Worm (Caenorhabditis elegans) whole organism, young adult: ENCODE measurements around the gene flap-1.

Experiments used
- B0035.1 ChIP-seq: sonication (generic microtip); optimal IDR thresholded peaks from 2 replicates; lab custom pipeline; 2016; ENCODE audit warnings: missing genetic modification characterization, mild to moderate bottlenecking, missing compliant biosample characterization, missing genotype, missing genetic modification reagents
- C06A6.2 ChIP-seq: fragments of 200-800 bp; sonication (Bioruptor generic); conservative IDR thresholded peaks from 2 replicates; pipeline ENCODE4 v1.3.6; 2022; ENCODE audit warnings: missing genetic modification characterization, missing compliant biosample characterization
- C17E4.6 ChIP-seq: fragments of 200-800 bp; sonication (Bioruptor generic); IDR thresholded peaks from 2 replicates; pipeline ENCODE4 v1.3.6; 2022; ENCODE audit warnings: missing genetic modification reagents, missing genetic modification characterization, missing compliant biosample characterization
- F23B12.7 ChIP-seq: sonication (generic microtip); optimal IDR thresholded peaks from 2 replicates; lab custom pipeline; 2017; ENCODE audit warnings: missing genetic modification characterization, mild to moderate bottlenecking, missing compliant biosample characterization, antibody characterized with exemption, moderate library complexity; ENCODE audit not compliant: insufficient read depth
- F33H1.4 ChIP-seq: fragments of 200-800 bp; sonication (Bioruptor generic); IDR thresholded peaks from 2 replicates; pipeline ENCODE4 v1.3.6; 2022; ENCODE audit warnings: missing genetic modification reagents, missing genetic modification characterization, missing compliant biosample characterization
- F49E8.2 ChIP-seq: sonication (generic microtip); optimal IDR thresholded peaks from 3 replicates; lab custom pipeline; 2017; ENCODE audit warnings: missing genetic modification characterization, mild to moderate bottlenecking, missing compliant biosample characterization, antibody characterized with exemption, moderate library complexity; ENCODE audit not compliant: insufficient read depth
- F55B11.4 ChIP-seq: sonication (generic microtip); optimal IDR thresholded peaks from 2 replicates; lab custom pipeline; 2016; ENCODE audit warnings: missing compliant biosample characterization, missing genetic modification characterization, borderline replicate concordance; ENCODE audit not compliant: insufficient read depth
- F57A8.1 ChIP-seq: fragments of 200-800 bp; sonication (Bioruptor generic); optimal IDR thresholded peaks from 2 replicates; lab custom pipeline; 2018; ENCODE audit warnings: mild to moderate bottlenecking, missing genetic modification characterization, moderate library complexity, missing compliant biosample characterization
- K12H6.12 ChIP-seq: fragments of 200-800 bp; sonication (Bioruptor generic); optimal IDR thresholded peaks from 2 replicates; lab custom pipeline; 2018; ENCODE audit warnings: mild to moderate bottlenecking, missing genetic modification characterization, missing compliant biosample characterization
- T26A5.8 ChIP-seq: sonication (generic microtip); optimal IDR thresholded peaks from 2 replicates; lab custom pipeline; 2016; ENCODE audit warnings: missing genetic modification characterization, missing compliant biosample characterization
- Y53G8AR.9 ChIP-seq: fragments of 200-800 bp; sonication (Bioruptor generic); conservative IDR thresholded peaks from 2 replicates; pipeline ENCODE4 v1.3.6; 2022; ENCODE audit warnings: missing genetic modification reagents, missing genetic modification characterization, missing compliant biosample characterization
- Y79H2A.3 ChIP-seq: fragments of 200-800 bp; sonication (Bioruptor generic); conservative IDR thresholded peaks from 2 replicates; pipeline ENCODE4 v1.3.6; 2022; ENCODE audit warnings: missing genetic modification reagents, missing genetic modification characterization, missing compliant biosample characterization
- aptf-3 ChIP-seq: fragments of 200-800 bp; sonication (Bioruptor generic); IDR thresholded peaks from 2 replicates; pipeline ENCODE4 v1.3.6; 2022; ENCODE audit warnings: missing genetic modification characterization, missing compliant biosample characterization
- cebp-1 ChIP-seq, 2 experiments: fragments of 200-800 bp in 1 of 2; sonication (Bioruptor generic) in 1 of 2; sonication (generic microtip) in 1 of 2; IDR thresholded peaks in 1 of 2; optimal IDR thresholded peaks in 1 of 2; 2 replicates each; pipeline versions ENCODE4 v1.3.6 to Lab custom; 2017 to 2022; ENCODE audit warnings: missing compliant biosample characterization in 2 of 2, missing genetic modification characterization in 2 of 2, mild to moderate bottlenecking in 1 of 2, missing genetic modification reagents in 1 of 2, moderate library complexity in 1 of 2
- cebp-2 ChIP-seq: fragments of 200-800 bp; sonication (Bioruptor generic); IDR thresholded peaks from 2 replicates; pipeline ENCODE4 v1.3.6; 2022; ENCODE audit warnings: missing genetic modification characterization, missing compliant biosample characterization
- ceh-40 ChIP-seq: fragments of 200-800 bp; sonication (Bioruptor generic); IDR thresholded peaks from 2 replicates; pipeline ENCODE4 v1.3.6; 2022; ENCODE audit warnings: missing genetic modification characterization, missing compliant biosample characterization
- die-1 ChIP-seq: sonication (generic microtip); optimal IDR thresholded peaks from 2 replicates; lab custom pipeline; 2016; ENCODE audit warnings: missing genotype, mild to moderate bottlenecking, missing genetic modification characterization, missing compliant biosample characterization
- dpl-1 ChIP-seq: fragments of 150-350 bp; optimal IDR thresholded peaks from 2 replicates; lab custom pipeline; 2014; ENCODE audit warnings: missing biosample characterization, missing genetic modification reagents, missing genetic modification characterization
- efl-1 ChIP-seq: fragments of 150-350 bp; optimal IDR thresholded peaks from 2 replicates; lab custom pipeline; 2014; ENCODE audit warnings: missing biosample characterization, missing genetic modification reagents, missing genetic modification characterization
- egl-18 ChIP-seq: fragments of 200-800 bp; sonication (Bioruptor generic); IDR thresholded peaks from 2 replicates; pipeline ENCODE4 v1.3.6; 2022; ENCODE audit warnings: missing genetic modification reagents, missing genetic modification characterization, missing compliant biosample characterization
- gei-17 ChIP-seq: fragments of 200-800 bp; sonication (Bioruptor generic); optimal IDR thresholded peaks from 2 replicates; lab custom pipeline; 2018; ENCODE audit warnings: mild to moderate bottlenecking, missing genetic modification characterization, missing compliant biosample characterization
- let-607 ChIP-seq, 2 experiments: fragments of 200-800 bp in 1 of 2; sonication (Bioruptor generic) in 1 of 2; sonication (generic microtip) in 1 of 2; optimal IDR thresholded peaks; 2 replicates each; lab custom pipeline; 2016 to 2018; ENCODE audit warnings: mild to moderate bottlenecking in 2 of 2, missing compliant biosample characterization in 2 of 2, missing genetic modification characterization in 2 of 2, moderate library complexity in 2 of 2, missing genotype in 1 of 2
- lin-54 ChIP-seq: fragments of 200-800 bp; sonication (Bioruptor generic); optimal IDR thresholded peaks from 2 replicates; lab custom pipeline; 2018; ENCODE audit warnings: mild to moderate bottlenecking, missing genetic modification characterization, missing compliant biosample characterization
- lsl-1 ChIP-seq: fragments of 200-800 bp; sonication (Bioruptor generic); optimal IDR thresholded peaks from 2 replicates; lab custom pipeline; 2018; ENCODE audit warnings: mild to moderate bottlenecking, missing genetic modification characterization, moderate library complexity, missing compliant biosample characterization
- lsy-27 ChIP-seq: sonication (generic microtip); optimal IDR thresholded peaks from 2 replicates; lab custom pipeline; 2017; ENCODE audit warnings: missing genetic modification characterization, mild to moderate bottlenecking, missing compliant biosample characterization, antibody characterized with exemption, missing genotype, borderline replicate concordance; ENCODE audit not compliant: insufficient read depth
- madf-3 ChIP-seq: fragments of 200-800 bp; sonication (Bioruptor generic); IDR thresholded peaks from 2 replicates; pipeline ENCODE4 v1.3.6; 2022; ENCODE audit warnings: missing genetic modification reagents, missing genetic modification characterization, missing compliant biosample characterization
- madf-8 ChIP-seq: fragments of 200-800 bp; sonication (Bioruptor generic); conservative IDR thresholded peaks from 2 replicates; pipeline ENCODE4 v1.3.6; 2022; ENCODE audit warnings: missing genetic modification reagents, missing genetic modification characterization, missing compliant biosample characterization
- mcd-1 ChIP-seq: fragments of 200-800 bp; sonication (Bioruptor generic); IDR thresholded peaks from 2 replicates; pipeline ENCODE4 v1.3.6; 2022; ENCODE audit warnings: missing genetic modification reagents, missing genetic modification characterization, missing compliant biosample characterization
- rec-8 ChIP-seq, 2 experiments: sonication (generic microtip); optimal IDR thresholded peaks; 2 replicates each; lab custom pipeline; 2016; ENCODE audit warnings: mild to moderate bottlenecking in 2 of 2, missing genetic modification characterization in 2 of 2, missing genetic modification reagents in 2 of 2, missing genotype in 2 of 2, missing biosample characterization in 1 of 2, missing compliant biosample characterization in 1 of 2, moderate library complexity in 1 of 2
- repo-1 ChIP-seq: sonication (generic microtip); optimal IDR thresholded peaks from 2 replicates; lab custom pipeline; 2017; ENCODE audit warnings: mild to moderate bottlenecking, missing genetic modification characterization, missing compliant biosample characterization
- sdz-38 ChIP-seq: sonication (generic microtip); optimal IDR thresholded peaks from 2 replicates; lab custom pipeline; 2016; ENCODE audit warnings: missing genotype, missing genetic modification characterization, missing compliant biosample characterization
- snpc-1.1 ChIP-seq: sonication (generic microtip); optimal IDR thresholded peaks from 2 replicates; lab custom pipeline; 2017; ENCODE audit warnings: missing genetic modification characterization, mild to moderate bottlenecking, missing compliant biosample characterization, antibody characterized with exemption, moderate library complexity, missing genotype, missing genetic modification reagents; ENCODE audit not compliant: insufficient read depth
- snpc-1.3 ChIP-seq: sonication (generic microtip); optimal IDR thresholded peaks from 2 replicates; lab custom pipeline; 2017; ENCODE audit warnings: missing genetic modification characterization, mild to moderate bottlenecking, missing compliant biosample characterization, antibody characterized with exemption, moderate library complexity, missing genotype, missing genetic modification reagents; ENCODE audit not compliant: insufficient read depth
- snpc-3.4 ChIP-seq: sonication (generic microtip); optimal IDR thresholded peaks from 2 replicates; lab custom pipeline; 2017; ENCODE audit warnings: missing genetic modification characterization, mild to moderate bottlenecking, missing compliant biosample characterization, antibody characterized with exemption, moderate library complexity, missing genotype, missing genetic modification reagents
- somi-1 ChIP-seq: fragments of 200-800 bp; sonication (Bioruptor generic); optimal IDR thresholded peaks from 2 replicates; lab custom pipeline; 2018; ENCODE audit warnings: mild to moderate bottlenecking, missing genetic modification characterization, missing compliant biosample characterization
- sptf-2 ChIP-seq: fragments of 200-800 bp; sonication (Bioruptor generic); optimal IDR thresholded peaks from 2 replicates; lab custom pipeline; 2018; ENCODE audit warnings: mild to moderate bottlenecking, missing genetic modification characterization, missing compliant biosample characterization
- tbp1 ChIP-seq: fragments of 200-800 bp; sonication (Bioruptor generic); optimal IDR thresholded peaks from 2 replicates; lab custom pipeline; 2018; ENCODE audit warnings: mild to moderate bottlenecking, missing genetic modification characterization, missing compliant biosample characterization
- zfh-2 ChIP-seq: fragments of 200-800 bp; sonication (Bioruptor generic); conservative IDR thresholded peaks from 2 replicates; pipeline ENCODE4 v1.3.6; 2022; ENCODE audit warnings: missing genetic modification reagents, missing genetic modification characterization, missing compliant biosample characterization
- ztf-22 ChIP-seq: fragments of 200-800 bp; sonication (Bioruptor generic); optimal IDR thresholded peaks from 2 replicates; lab custom pipeline; 2018; ENCODE audit warnings: mild to moderate bottlenecking, missing genetic modification characterization, moderate library complexity, missing compliant biosample characterization

The flap-1 gene

DNA sequence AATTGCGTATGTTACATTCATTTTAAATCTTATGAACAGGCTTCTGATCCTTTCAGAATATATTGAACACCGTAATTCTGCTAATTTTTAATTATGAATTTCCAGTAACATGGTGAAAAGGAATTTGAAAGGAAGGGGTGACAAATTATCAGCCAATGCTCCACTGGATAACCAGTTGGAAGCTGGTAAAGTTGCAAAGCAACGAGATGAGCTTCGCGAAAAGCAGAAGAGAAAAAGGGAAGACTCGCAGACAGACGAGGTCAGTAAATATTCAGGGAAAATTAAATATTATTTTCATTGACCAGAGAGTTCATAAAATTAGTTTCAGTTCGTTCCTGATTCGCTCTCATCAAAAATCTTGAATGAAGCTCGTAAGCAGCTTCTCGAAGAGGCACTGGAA lies 3.3 kb upstream of the flap-1 start, which contains the start of gene byn-1 (continued):
- TF ChIP-seq C06A6.2 (no peak), lsy-27 (tag; lab: Kevin White, UChicago) (no peak)
- TF ChIP-seq, all 124 proteins: peak for 21

DNA sequence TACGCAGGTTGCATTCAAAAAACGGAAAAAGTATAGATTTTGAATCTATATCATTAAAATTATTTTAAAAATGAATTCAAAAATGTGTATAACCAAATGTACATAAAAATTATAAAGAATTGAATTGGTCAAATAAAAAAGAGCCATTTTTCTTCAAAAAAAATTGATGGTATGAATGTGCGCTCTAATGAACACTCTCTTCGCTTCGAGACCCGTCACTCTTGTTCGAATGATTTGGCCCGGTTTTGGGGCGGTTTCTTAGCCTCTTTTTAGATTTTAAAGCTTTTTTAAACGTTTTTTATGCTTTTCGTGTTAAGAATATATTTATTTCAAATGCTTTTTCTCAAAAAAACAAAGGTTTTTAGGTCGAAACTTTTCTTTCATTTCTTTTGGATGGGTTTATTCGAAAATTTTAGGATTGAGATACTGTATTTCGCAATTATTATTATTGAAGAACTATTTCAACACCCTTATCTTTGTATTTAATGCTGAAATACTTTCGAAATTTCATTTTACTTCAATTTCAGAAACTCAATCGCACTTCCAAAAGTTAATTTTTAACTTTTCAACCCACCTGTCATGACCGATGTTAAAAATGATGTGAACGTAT lies 1.0 kb upstream of the flap-1 start, which contains the start of gene inf-1:
Gene inf-1 (plus strand): TSS at position 577 of the 610 bp plus-strand sequence.
- TF ChIP-seq madf-3 (no peak), dpl-1 (GFP tag; lab: Kevin White, UChicago) (peak; percentile 46), snpc-1.3 (tag; lab: Kevin White, UChicago) (peak; percentile 28), F49E8.2 (tag; lab: Kevin White, UChicago) (no peak), efl-1 (GFP tag; lab: Kevin White, UChicago) (peak; percentile 36), F23B12.7 (tag; lab: Kevin White, UChicago) (peak; percentile 51), T26A5.8 (tag; lab: Kevin White, UChicago) (no peak), snpc-3.4 (tag; lab: Kevin White, UChicago) (peak; percentile 9), aptf-3 (GFP tag; lab: Robert Waterston, UW) (no peak), cebp-1 (GFP tag; IDR thresholded peaks at IDR 0.05; lab: Robert Waterston, UW) (peak; percentile 68; the same call in 1 of the 2 replicates), cebp-1 (tag; optimal IDR thresholded peaks at IDR 0.05; lab: Kevin White, UChicago) (peak; percentile 95), lin-54 (GFP tag; lab: Kevin White, UChicago) (peak; percentile 18), somi-1 (GFP tag; lab: Kevin White, UChicago) (no peak), F33H1.4 (GFP tag; lab: Robert Waterston, UW) (peak; percentile 74), mcd-1 (GFP tag; lab: Robert Waterston, UW) (peak; percentile 77), ztf-22 (no peak), snpc-1.1 (tag; lab: Kevin White, UChicago) (peak; percentile 5)
- TF ChIP-seq, all 124 proteins: peak for 10

DNA sequence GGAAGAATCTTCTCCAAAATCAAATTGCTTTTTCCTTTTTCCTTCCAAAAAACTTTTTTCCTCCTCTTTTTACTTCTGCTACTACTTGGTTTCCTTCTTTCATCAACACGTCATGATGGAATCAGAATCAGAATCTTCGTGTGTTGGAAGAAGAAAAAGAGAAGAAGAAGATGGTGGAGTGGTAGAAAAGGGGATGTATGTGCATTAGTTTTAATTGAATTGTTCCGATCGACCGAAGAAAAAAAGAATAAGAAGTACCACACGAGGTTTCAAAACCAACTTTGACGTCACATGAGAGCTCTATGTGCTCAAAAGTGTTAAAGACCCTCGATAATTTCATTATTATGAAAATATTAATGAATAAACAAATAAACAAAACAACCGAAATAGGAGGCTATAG lies 13.8 kb downstream of the flap-1 start:
- TF ChIP-seq sptf-2 (GFP tag; lab: Kevin White, UChicago) (no peak), repo-1 (tag; lab: Kevin White, UChicago) (no peak), rec-8 (tag; optimal IDR thresholded peaks at IDR 0.05; lab: Kevin White, UChicago) (no peak), lsl-1 (GFP tag; lab: Kevin White, UChicago) (no peak)

DNA sequence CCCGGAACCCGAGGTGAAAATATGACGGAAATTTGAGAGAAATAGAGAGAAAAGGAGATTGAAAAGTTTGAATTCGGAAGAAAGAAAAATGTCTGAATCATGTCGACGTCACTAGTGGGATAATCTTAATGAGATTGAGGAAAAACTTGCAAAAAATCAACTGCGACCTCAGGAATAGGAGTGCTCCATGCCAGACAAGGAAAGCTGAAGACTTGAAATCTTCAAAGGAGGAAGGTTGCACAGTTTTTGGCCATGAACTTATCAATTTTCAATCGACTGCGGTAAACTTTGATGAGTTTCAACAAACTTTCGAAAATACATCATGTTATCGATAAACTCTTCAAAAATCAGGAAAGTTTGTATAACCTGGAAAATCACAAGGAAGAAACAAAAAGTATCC lies 16.2 kb downstream of the flap-1 start, which contains the start of gene pdf-1:
Gene pdf-1 (minus strand): TSS at position 101 of the 400 bp plus-strand sequence.
- TF ChIP-seq madf-8 (GFP tag; lab: Robert Waterston, UW) (no peak), zfh-2 (GFP tag; lab: Robert Waterston, UW) (no peak), mcd-1 (GFP tag; lab: Robert Waterston, UW) (no peak), ceh-40 (GFP tag; lab: Robert Waterston, UW) (no peak), F57A8.1 (GFP tag; lab: Kevin White, UChicago) (no peak), let-607 (tag; optimal IDR thresholded peaks at IDR 0.05; lab: Kevin White, UChicago) (no peak), F55B11.4 (no peak), C17E4.6 (GFP tag; lab: Robert Waterston, UW) (no peak), die-1 (tag; lab: Kevin White, UChicago) (no peak), cebp-2 (no peak), sdz-38 (tag; lab: Kevin White, UChicago) (no peak), tbp1 (no peak), gei-17 (GFP tag; lab: Kevin White, UChicago) (no peak), Y79H2A.3 (GFP tag; lab: Robert Waterston, UW) (no peak), B0035.1 (tag; lab: Kevin White, UChicago) (no peak), egl-18 (GFP tag; lab: Robert Waterston, UW) (no peak), repo-1 (tag; lab: Kevin White, UChicago) (no peak), K12H6.12 (tag; lab: Kevin White, UChicago) (no peak), Y53G8AR.9 (no peak)
